Worm (Caenorhabditis elegans): ENCODE results near the gene F43H9.3.

Gene F43H9.3

ce11 chrV:7977701-7978461 lies 46.9 kb downstream of the F43H9.3 start, which contains the start of gene let-413:
TSS of gene let-413 (minus strand) at chrV:7977776.
- TF ChIP-seq nhr-80 (tag; optimal IDR thresholded peaks at IDR 0.05) = peak; percentile 70
- TF ChIP-seq xnd-1 (tag; optimal IDR thresholded peaks at IDR 0.05) = no peak
- no peak for TF ChIP-seq hlh-12 (tag; optimal IDR thresholded peaks at IDR 0.05)
- peak; percentile 15 for TF ChIP-seq zfh-2 (GFP tag; conservative IDR thresholded peaks at IDR 0.05)
- TF ChIP-seq mcd-1 (GFP tag; IDR thresholded peaks at IDR 0.05) = no peak
- TF ChIP-seq somi-1 (GFP tag; optimal IDR thresholded peaks at IDR 0.05) = no peak
- TF ChIP-seq gei-17 (GFP tag; optimal IDR thresholded peaks at IDR 0.05) = no peak
- no peak for TF ChIP-seq egl-18 (GFP tag; IDR thresholded peaks at IDR 0.05)
- TF ChIP-seq F22D6.2 (tag; optimal IDR thresholded peaks at IDR 0.05) = no peak
- no peak for TF ChIP-seq athp-1 (tag; optimal IDR thresholded peaks at IDR 0.05)
- no peak for TF ChIP-seq nhr-27 (tag; optimal IDR thresholded peaks at IDR 0.05)

All from whole organism, young adult.